Worm (Caenorhabditis elegans): ENCODE measurements around the gene argn-1.
A peak's percentile ranks its signal among the peaks of the same experiment; 100 is the strongest.

The argn-1 gene

ce11 chrX:5603338-5603816 is 26.4 kb upstream of the argn-1 start, which contains the start of gene F14D12.1:
Gene F14D12.1, plus strand, starts transcription at chrX:5603766.
- TF ChIP-seq fos-1 (tag; optimal IDR thresholded peaks at IDR 0.05) (peak; percentile 7), blmp-1 (tag; optimal IDR thresholded peaks at IDR 0.05; ENCODE audit: insufficient read depth) (peak; percentile 3), mbf-1 (tag; optimal IDR thresholded peaks at IDR 0.05) (no peak), sem-4 (tag; optimal IDR thresholded peaks at IDR 0.05) (peak; percentile 48), peb-1 (tag; optimal IDR thresholded peaks at IDR 0.05) (no peak), sma-3 (GFP tag; optimal IDR thresholded peaks at IDR 0.05) (peak; percentile 57), nhr-6 (tag; optimal IDR thresholded peaks at IDR 0.05) (no peak), mdl-1 (tag; optimal IDR thresholded peaks at IDR 0.05) (no peak), sma-9 (GFP tag; optimal IDR thresholded peaks at IDR 0.05) (peak; percentile 58), sma-9 (tag; optimal IDR thresholded peaks at IDR 0.05) (no peak), ama-1 (optimal IDR thresholded peaks at IDR 0.05) (no peak), nhr-25 (tag; optimal IDR thresholded peaks at IDR 0.05) (peak; percentile 47), lin-39 (tag; optimal IDR thresholded peaks at IDR 0.05) (no peak), ztf-11 (tag; optimal IDR thresholded peaks at IDR 0.05) (no peak), nhr-21 (tag; optimal IDR thresholded peaks at IDR 0.05) (peak; percentile 62)

DNA sequence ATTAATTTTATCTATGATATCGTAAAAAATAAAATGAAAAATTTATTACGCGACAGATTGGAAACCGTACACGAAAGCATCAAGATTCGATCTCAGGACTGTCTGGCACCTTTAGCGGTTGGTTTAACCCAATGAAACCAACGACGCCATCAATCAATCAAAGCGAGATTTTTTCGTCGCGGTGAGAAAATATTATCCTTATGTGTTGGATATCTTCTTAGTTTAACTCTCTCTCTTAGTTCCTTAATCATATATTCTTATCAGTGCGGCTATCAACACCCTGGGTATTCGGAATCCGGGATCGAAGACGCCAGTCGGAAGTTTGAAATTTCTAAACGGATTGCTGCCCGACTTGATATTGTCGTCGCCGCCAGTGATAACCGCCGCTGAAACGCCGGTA is 24.8 kb upstream of the argn-1 start:
- TF ChIP-seq ztf-1 (GFP tag; conservative IDR thresholded peaks at IDR 0.05) (no peak), nhr-21 (tag; optimal IDR thresholded peaks at IDR 0.05) (peak; percentile 29)

DNA sequence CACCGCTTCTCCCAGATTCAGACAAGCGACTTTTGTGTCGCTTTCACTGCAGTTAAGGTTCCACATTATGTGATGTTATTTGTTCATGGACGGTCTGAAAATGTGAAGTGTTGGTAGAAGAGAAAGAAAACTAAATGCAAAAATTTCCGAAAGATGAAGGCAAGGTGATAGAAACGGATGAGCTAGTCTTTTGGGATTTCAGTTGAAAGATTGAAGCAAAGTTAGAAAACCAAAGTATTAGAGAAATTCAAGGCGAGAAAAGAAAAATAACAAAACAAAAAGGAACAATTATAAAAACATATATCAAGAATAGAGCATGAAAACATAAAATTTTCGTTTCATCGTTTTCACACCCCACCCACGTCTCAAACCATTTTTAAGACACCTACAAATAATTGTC is 18.7 kb upstream of the argn-1 start, which contains the start of gene octr-1:
octr-1 (minus strand) TSS at position 101 of the 400 bp plus-strand sequence.
- TF ChIP-seq ama-1 (optimal IDR thresholded peaks at IDR 0.05) (no peak), ZK546.5 (tag; optimal IDR thresholded peaks at IDR 0.05) (no peak), nhr-21 (tag; optimal IDR thresholded peaks at IDR 0.05) (no peak)

DNA sequence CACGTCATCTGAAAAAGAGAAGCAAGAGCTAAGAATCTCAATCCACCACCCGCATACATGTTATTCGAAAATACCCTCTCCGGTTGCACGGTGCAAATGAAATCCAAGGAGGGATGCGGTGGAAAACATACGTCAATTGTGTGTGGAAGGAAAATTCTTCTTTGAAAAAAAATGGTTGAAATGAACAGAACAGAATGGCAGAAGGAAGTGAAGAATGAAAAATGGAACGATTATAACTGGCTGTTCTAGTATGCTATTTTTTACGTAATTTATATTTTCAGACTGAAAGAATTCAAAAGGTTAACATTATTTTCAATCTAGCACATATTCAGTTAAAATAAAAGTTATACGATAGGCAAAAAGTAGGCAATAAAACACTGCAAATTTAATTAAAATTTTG is 13.8 kb upstream of the argn-1 start:
- no peak for TF ChIP-seq ztf-4 (tag; optimal IDR thresholded peaks at IDR 0.05)
- TF ChIP-seq zag-1 (tag; optimal IDR thresholded peaks at IDR 0.05), result no peak
- TF ChIP-seq nhr-23 (tag; optimal IDR thresholded peaks at IDR 0.05), result no peak
- no peak for TF ChIP-seq ceh-82 (tag; optimal IDR thresholded peaks at IDR 0.05)
- TF ChIP-seq C34F6.9 (tag; optimal IDR thresholded peaks at IDR 0.05), result no peak
- TF ChIP-seq ceh-16 (tag; optimal IDR thresholded peaks at IDR 0.05), result no peak
- no peak for TF ChIP-seq lin-39 (tag; optimal IDR thresholded peaks at IDR 0.05)
- no peak for TF ChIP-seq snpc-4 (tag; optimal IDR thresholded peaks at IDR 0.05)
- TF ChIP-seq skn-1 (tag; optimal IDR thresholded peaks at IDR 0.05), result no peak
- TF ChIP-seq sma-9 (GFP tag; optimal IDR thresholded peaks at IDR 0.05), result no peak
- TF ChIP-seq sma-9 (tag; optimal IDR thresholded peaks at IDR 0.05), result no peak
- no peak for TF ChIP-seq elt-3 (tag; optimal IDR thresholded peaks at IDR 0.05)
- TF ChIP-seq nhr-11 (tag; optimal IDR thresholded peaks at IDR 0.05), result no peak
- TF ChIP-seq mab-5 (tag; optimal IDR thresholded peaks at IDR 0.05), result no peak
- TF ChIP-seq unc-39 (tag; optimal IDR thresholded peaks at IDR 0.05), result no peak
- no peak for TF ChIP-seq lin-11 (tag; optimal IDR thresholded peaks at IDR 0.05)
- no peak for TF ChIP-seq F13H6.1 (tag; optimal IDR thresholded peaks at IDR 0.05)
- TF ChIP-seq ztf-11 (tag; optimal IDR thresholded peaks at IDR 0.05), result no peak

DNA sequence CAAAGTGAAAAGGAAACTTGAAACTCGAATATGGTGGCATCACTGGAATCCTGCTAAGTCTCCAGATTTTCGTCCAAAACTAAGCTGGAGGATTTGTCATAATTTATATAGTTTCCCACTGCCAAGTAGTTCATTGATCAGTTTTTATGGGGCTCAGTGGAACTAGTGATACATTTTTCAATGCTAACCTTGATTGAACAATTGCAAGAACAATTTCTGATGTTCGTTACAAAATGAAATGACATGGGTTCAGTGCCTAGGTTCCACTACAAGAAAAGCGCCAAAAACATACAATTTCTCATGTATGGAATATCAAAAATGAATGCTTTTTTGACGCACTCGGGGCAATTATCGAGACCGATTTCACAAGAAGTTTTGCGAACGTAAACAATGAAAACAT is 8.0 kb upstream of the argn-1 start:
- TF ChIP-seq unc-55 (GFP tag; optimal IDR thresholded peaks at IDR 0.05), result no peak
- no peak for TF ChIP-seq nhr-237 (tag; optimal IDR thresholded peaks at IDR 0.05)
- no peak for TF ChIP-seq fos-1 (tag; optimal IDR thresholded peaks at IDR 0.05)
- no peak for TF ChIP-seq dmd-4 (tag; optimal IDR thresholded peaks at IDR 0.05)
- no peak for TF ChIP-seq mab-5 (tag; optimal IDR thresholded peaks at IDR 0.05)
- TF ChIP-seq unc-39 (tag; optimal IDR thresholded peaks at IDR 0.05), result no peak
- no peak for TF ChIP-seq ceh-82 (tag; optimal IDR thresholded peaks at IDR 0.05)

DNA sequence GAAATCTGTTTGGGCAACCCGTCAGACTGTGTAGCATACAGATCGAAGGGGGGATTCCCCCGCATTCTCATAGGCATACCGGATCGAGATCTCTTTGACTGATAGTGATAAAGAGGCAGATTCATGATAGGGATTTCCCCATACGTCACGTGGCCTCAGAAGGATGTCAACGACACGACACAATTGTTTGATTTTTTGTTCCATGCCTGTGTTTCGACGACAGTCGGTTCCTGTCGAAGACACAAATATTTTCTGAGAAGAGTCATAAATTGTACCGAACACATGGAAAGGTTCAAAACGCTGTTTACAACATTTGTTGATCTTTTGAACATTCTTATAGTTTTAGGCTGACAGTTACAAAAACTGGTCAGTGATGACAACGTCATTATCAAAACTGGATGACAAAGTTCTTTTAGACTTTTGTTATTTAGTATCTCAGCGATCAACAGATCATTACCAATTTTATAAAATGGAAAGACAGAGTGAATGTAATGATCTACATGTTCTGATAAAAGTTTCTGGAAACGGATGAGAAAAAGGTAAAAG is 1.3 kb upstream of the argn-1 start:
- TF ChIP-seq elt-3 (tag; optimal IDR thresholded peaks at IDR 0.05) (no peak), sma-9 (GFP tag; optimal IDR thresholded peaks at IDR 0.05) (peak; percentile 90), sma-9 (tag; optimal IDR thresholded peaks at IDR 0.05) (no peak), mbf-1 (tag; optimal IDR thresholded peaks at IDR 0.05) (no peak), nhr-10 (tag; optimal IDR thresholded peaks at IDR 0.05) (no peak), ztf-4 (tag; optimal IDR thresholded peaks at IDR 0.05) (no peak), ama-1 (optimal IDR thresholded peaks at IDR 0.05) (no peak), nhr-12 (tag; optimal IDR thresholded peaks at IDR 0.05) (no peak), zag-1 (tag; optimal IDR thresholded peaks at IDR 0.05) (no peak), snpc-4 (tag; optimal IDR thresholded peaks at IDR 0.05) (no peak), ceh-82 (tag; optimal IDR thresholded peaks at IDR 0.05) (no peak), mab-5 (tag; optimal IDR thresholded peaks at IDR 0.05) (no peak), gmeb-1 (tag; optimal IDR thresholded peaks at IDR 0.05) (peak; percentile 52), lin-11 (tag; optimal IDR thresholded peaks at IDR 0.05) (no peak), elt-1 (tag; optimal IDR thresholded peaks at IDR 0.05) (no peak), nhr-21 (tag; optimal IDR thresholded peaks at IDR 0.05) (peak; percentile 85), nhr-23 (tag; optimal IDR thresholded peaks at IDR 0.05) (no peak), nhr-129 (tag; optimal IDR thresholded peaks at IDR 0.05) (no peak), nhr-77 (tag; optimal IDR thresholded peaks at IDR 0.05) (no peak), ztf-1 (GFP tag; conservative IDR thresholded peaks at IDR 0.05) (no peak), ZK546.5 (tag; optimal IDR thresholded peaks at IDR 0.05) (no peak), unc-62 (GFP tag; optimal IDR thresholded peaks at IDR 0.05) (no peak), nhr-25 (tag; optimal IDR thresholded peaks at IDR 0.05) (peak; percentile 61), lsy-2 (tag; optimal IDR thresholded peaks at IDR 0.05) (peak in 1 of 2 experiments; percentile 7)
